Worm (Caenorhabditis elegans) whole organism, dauer: ENCODE results near the gene sart-3.

Experiments
- unc-62 ChIP-seq: sonication (generic microtip); optimal IDR thresholded peaks from 2 replicates; lab custom pipeline; 2017; ENCODE audit warnings: missing biosample characterization, missing genetic modification reagents, missing genetic modification characterization

The sart-3 gene

ce11 chrIV:11310624-11311023, 22.1 kb downstream of the sart-3 start, which contains the start of gene znf-207:
Gene znf-207 (plus strand): TSS chrIV:11310972.
- no peak for TF ChIP-seq unc-62 (GFP tag; lab: Kevin White, UChicago)

ce11 chrIV:11307770-11308169, 25.0 kb downstream of the sart-3 start:
- no peak for TF ChIP-seq unc-62 (GFP tag; lab: Kevin White, UChicago)

- no peak for TF ChIP-seq unc-62 (GFP tag; lab: Kevin White, UChicago)
Measured at ce11 chrIV:11306548-11306947, 26.2 kb downstream of the sart-3 start, which contains the start of gene B0035.13. Gene B0035.13 (minus strand): TSS chrIV:11306720.

- no peak for TF ChIP-seq unc-62 (GFP tag; lab: Kevin White, UChicago)
Measured at ce11 chrIV:11304970-11305369, 27.8 kb downstream of the sart-3 start.

- no peak for TF ChIP-seq unc-62 (GFP tag; lab: Kevin White, UChicago)
Measured at ce11 chrIV:11298154-11299086, 34.3 kb downstream of the sart-3 start, which contains the start of the genes B0035.15 and dnj-1. Gene B0035.15 (minus strand): TSS chrIV:11298252. Gene dnj-1 (plus strand): TSS chrIV:11299036.

ce11 chrIV:11296787-11297186, 36.0 kb downstream of the sart-3 start, which contains the start of gene mttu-1:
Gene mttu-1 (minus strand): TSS chrIV:11296887.
- no peak for TF ChIP-seq unc-62 (GFP tag; lab: Kevin White, UChicago)

ce11 chrIV:11288965-11289364, 43.8 kb downstream of the sart-3 start:
- TF ChIP-seq unc-62 (GFP tag; lab: Kevin White, UChicago): no peak

ce11 chrIV:11287511-11287910, 45.3 kb downstream of the sart-3 start, which contains the start of gene F54D1.6:
Gene F54D1.6 (plus strand): TSS chrIV:11287811.
- TF ChIP-seq unc-62 (GFP tag; lab: Kevin White, UChicago): no peak

- no peak for TF ChIP-seq unc-62 (GFP tag; lab: Kevin White, UChicago)
Measured at ce11 chrIV:11286112-11286511, 46.7 kb downstream of the sart-3 start.

- no peak for TF ChIP-seq unc-62 (GFP tag; lab: Kevin White, UChicago)
Measured at ce11 chrIV:11285239-11285638, 47.5 kb downstream of the sart-3 start.

- no peak for TF ChIP-seq unc-62 (GFP tag; lab: Kevin White, UChicago)
Measured at ce11 chrIV:11284102-11284531, 48.7 kb downstream of the sart-3 start.
